Worm (Caenorhabditis elegans) whole organism, early embryonic: ENCODE results near the gene clec-80.

ENCODE experiments used
- B0310.2 ChIP-seq: sonication (generic microtip); optimal IDR thresholded peaks from 2 replicates; lab custom pipeline; 2016; ENCODE audit warnings: mild to moderate bottlenecking, missing genetic modification characterization, missing compliant biosample characterization
- F13C5.2 ChIP-seq: sonication (generic microtip); optimal IDR thresholded peaks from 2 replicates; lab custom pipeline; 2017; ENCODE audit warnings: mild to moderate bottlenecking, missing genetic modification characterization, inconsistent platforms, missing compliant biosample characterization
- ama-1 ChIP-seq: fragments of 150-350 bp; optimal IDR thresholded peaks from 2 replicates; lab custom pipeline; 2014
- ceh-36 ChIP-seq: sonication (generic microtip); optimal IDR thresholded peaks from 2 replicates; lab custom pipeline; 2016; ENCODE audit warnings: missing genetic modification characterization, inconsistent platforms, missing compliant biosample characterization
- flt-1 ChIP-seq: fragments of 200-800 bp; sonication (Bioruptor generic); IDR thresholded peaks from 2 replicates; pipeline ENCODE4 v1.3.6; 2022; ENCODE audit warnings: missing genetic modification characterization, missing compliant biosample characterization
- hmbx-1 ChIP-seq: sonication (generic microtip); optimal IDR thresholded peaks from 2 replicates; lab custom pipeline; 2016; ENCODE audit warnings: mild to moderate bottlenecking, missing genetic modification characterization, missing compliant biosample characterization
- hnd-1 ChIP-seq: sonication (generic microtip); optimal IDR thresholded peaks from 2 replicates; lab custom pipeline; 2016; ENCODE audit warnings: missing genetic modification characterization, missing compliant biosample characterization
- pes-1 ChIP-seq: fragments of 200-800 bp; sonication (Bioruptor generic); IDR thresholded peaks from 2 replicates; pipeline ENCODE4 v1.3.6; 2022; ENCODE audit warnings: missing genetic modification reagents, missing genetic modification characterization, missing compliant biosample characterization
- sea-1 ChIP-seq: fragments of 200-800 bp; sonication (Bioruptor generic); conservative IDR thresholded peaks from 2 replicates; pipeline ENCODE4 v1.3.6; 2022; ENCODE audit warnings: missing genetic modification characterization, missing compliant biosample characterization
- tbx-37 ChIP-seq: fragments of 200-800 bp; sonication (Bioruptor generic); conservative IDR thresholded peaks from 2 replicates; pipeline ENCODE4 v1.3.6; 2022; ENCODE audit warnings: missing genetic modification reagents, missing genetic modification characterization, missing compliant biosample characterization
- tra-4 ChIP-seq: sonication (generic microtip); optimal IDR thresholded peaks from 2 replicates; lab custom pipeline; 2017; ENCODE audit warnings: missing genetic modification characterization, missing compliant biosample characterization

- no peak for TF ChIP-seq tra-4 (tag; lab: Kevin White, UChicago)
- TF ChIP-seq pes-1 (GFP tag; lab: Robert Waterston, UW), result peak; percentile 54; the same call in 1 of the 2 replicates
- no peak for TF ChIP-seq F13C5.2
- no peak for TF ChIP-seq sea-1 (GFP tag; lab: Robert Waterston, UW)
- TF ChIP-seq ama-1, result no peak
- TF ChIP-seq tbx-37 (GFP tag; lab: Robert Waterston, UW), result no peak
- TF ChIP-seq flt-1, result 0 out of 2 replicates have a peak, but pooled peaks have one; percentile 13
- TF ChIP-seq B0310.2, result no peak
- TF ChIP-seq hmbx-1 (tag; lab: Kevin White, UChicago), result no peak
- no peak for TF ChIP-seq ceh-36 (tag; lab: Kevin White, UChicago)
- no peak for TF ChIP-seq hnd-1 (tag; lab: Kevin White, UChicago)
Observed at ce11 chrIV:2801004-2801403, 22.5 kb upstream of the clec-80 start.
